Fruit fly (Drosophila melanogaster) Kc167 (cell line): ENCODE measurements around the gene norpA.

Source experiments
- Myc ChIP-seq: fragments of >200 bp; optimal IDR thresholded peaks from 2 replicates; lab custom pipeline; 2017; ENCODE audit warnings: missing external identifiers
- Sin3A ChIP-seq: fragments of >200 bp; optimal IDR thresholded peaks from 2 replicates; lab custom pipeline; 2018; ENCODE audit warnings: missing external identifiers
- h ChIP-seq: fragments of >200 bp; optimal IDR thresholded peaks from 3 replicates; lab custom pipeline; 2018; ENCODE audit warnings: missing external identifiers
- insv ChIP-seq: fragments of >200 bp; optimal IDR thresholded peaks from 3 replicates; lab custom pipeline; 2018; ENCODE audit warnings: missing external identifiers
- psq ChIP-seq: fragments of >200 bp; optimal IDR thresholded peaks from 2 replicates; lab custom pipeline; 2017; ENCODE audit warnings: missing external identifiers
- ttk ChIP-seq: sonication (Bioruptor generic); optimal IDR thresholded peaks from 2 replicates; lab custom pipeline; 2017; ENCODE audit warnings: missing external identifiers

norpA gene

dm6 chrX:4401540-4402138 is 79.2 kb downstream of the norpA start:
- no peak for TF ChIP-seq psq (lab: Kevin White, UChicago)
- TF ChIP-seq Myc (lab: Kevin White, UChicago): no peak
- TF ChIP-seq insv (lab: Kevin White, UChicago): no peak
- no peak for TF ChIP-seq Sin3A
- no peak for TF ChIP-seq h (lab: Kevin White, UChicago)
- TF ChIP-seq ttk (lab: Kevin White, UChicago): no peak

dm6 chrX:4411405-4411993 is 89.1 kb downstream of the norpA start:
- TF ChIP-seq insv (lab: Kevin White, UChicago) (no peak), h (lab: Kevin White, UChicago) (no peak), psq (lab: Kevin White, UChicago) (no peak), ttk (lab: Kevin White, UChicago) (no peak), Myc (lab: Kevin White, UChicago) (no peak), Sin3A (no peak)

dm6 chrX:4412546-4412945 is 90.1 kb downstream of the norpA start, which contains the start of gene bi:
TSS of gene bi (plus strand) at chrX:4412856.
- TF ChIP-seq Sin3A (no peak), ttk (lab: Kevin White, UChicago) (no peak), h (lab: Kevin White, UChicago) (no peak), Myc (lab: Kevin White, UChicago) (no peak), psq (lab: Kevin White, UChicago) (no peak), insv (lab: Kevin White, UChicago) (no peak)

- TF ChIP-seq h (lab: Kevin White, UChicago) (no peak), psq (lab: Kevin White, UChicago) (no peak), Sin3A (no peak), insv (lab: Kevin White, UChicago) (no peak), ttk (lab: Kevin White, UChicago) (no peak), Myc (lab: Kevin White, UChicago) (no peak)
Observed at dm6 chrX:4413146-4413545, 90.7 kb downstream of the norpA start.
